Worm (Caenorhabditis elegans) whole organism, L4/young adult: Measurements from ENCODE around the gene F35A5.8.

Experiments used
- W03F9.2 ChIP-seq: fragments of 150-350 bp; optimal IDR thresholded peaks from 2 replicates; lab custom pipeline; 2014; ENCODE audit warnings: missing biosample characterization, missing genetic modification characterization
- dao-5 ChIP-seq: sonication (generic microtip); optimal IDR thresholded peaks from 2 replicates; lab custom pipeline; 2016; ENCODE audit warnings: missing genotype, missing genetic modification characterization, moderate library complexity, missing compliant biosample characterization
- him-1 ChIP-seq: sonication (generic microtip); optimal IDR thresholded peaks from 2 replicates; lab custom pipeline; 2016; ENCODE audit warnings: missing genotype, missing genetic modification reagents, missing genetic modification characterization, missing compliant biosample characterization

Gene F35A5.8

DNA sequence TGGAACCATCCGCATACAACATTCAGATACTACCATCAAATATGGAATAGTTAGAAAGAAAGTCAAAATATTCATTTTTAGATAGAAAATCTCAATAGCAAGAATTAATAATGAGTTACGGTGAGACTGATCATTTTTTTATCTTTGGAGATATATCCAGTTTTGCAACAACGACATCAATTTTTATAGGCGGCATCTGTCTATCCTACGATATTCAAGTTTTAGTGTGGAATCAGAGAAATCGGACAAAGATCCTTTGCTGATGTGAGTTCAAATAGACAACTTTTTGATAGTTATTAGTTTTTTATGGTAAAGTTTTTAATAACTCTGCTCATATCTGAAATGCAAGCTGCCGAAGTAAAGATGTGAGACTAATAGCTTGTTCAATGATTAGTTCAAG is 36.7 kb downstream of the F35A5.8 start, which contains the start of gene F47B7.4:
TSS of gene F47B7.4 (minus strand) at position 101 of the 400 bp plus-strand sequence.
- TF ChIP-seq dao-5 (tag; lab: Kevin White, UChicago) (no peak), W03F9.2 (tag; lab: Kevin White, UChicago) (no peak), him-1 (tag; lab: Kevin White, UChicago) (no peak)

DNA sequence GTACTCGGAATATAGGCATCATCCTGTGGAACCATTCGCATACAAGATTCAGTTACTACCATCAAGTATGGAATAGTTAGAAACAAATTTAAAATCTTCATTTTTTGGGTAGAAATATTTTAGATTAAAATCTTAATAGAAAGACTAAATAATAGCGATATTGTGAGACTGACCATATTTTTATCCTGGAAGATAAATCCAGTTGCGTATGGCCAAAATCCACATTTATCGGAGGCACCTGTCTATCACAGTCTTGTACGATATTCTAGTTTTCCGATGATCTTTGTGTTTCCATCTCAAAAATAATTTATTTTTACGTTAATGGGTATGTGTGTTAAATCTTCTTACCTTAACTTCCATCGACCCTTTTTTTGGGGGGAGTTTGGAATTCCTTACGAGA is 39.0 kb downstream of the F35A5.8 start, which contains the start of gene F47B7.3:
TSS of gene F47B7.3 (minus strand) at position 101 of the 400 bp plus-strand sequence.
- TF ChIP-seq him-1 (tag; lab: Kevin White, UChicago) (no peak), W03F9.2 (tag; lab: Kevin White, UChicago) (no peak)

DNA sequence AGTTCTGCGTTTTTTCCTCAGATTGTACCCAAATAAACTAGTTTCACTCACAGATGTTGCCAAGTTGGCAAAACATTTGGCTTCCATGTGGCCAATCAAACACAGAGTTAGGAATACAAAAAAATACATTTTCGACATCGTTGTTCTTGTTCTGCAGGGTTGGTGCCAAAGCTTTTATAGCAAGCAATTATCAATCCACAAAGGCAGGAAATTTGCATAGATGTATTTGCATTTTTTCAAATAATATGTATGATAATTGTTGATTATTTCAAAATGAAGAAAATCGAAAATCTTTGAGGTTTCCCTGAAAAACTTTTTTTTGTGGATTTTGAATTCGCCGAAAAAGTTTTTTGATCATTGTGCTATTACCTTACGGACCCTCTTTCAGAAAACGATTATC is 40.9 kb downstream of the F35A5.8 start, which contains the start of gene T14G12.11:
TSS of gene T14G12.11 (minus strand) at position 138 of the 400 bp plus-strand sequence.
- TF ChIP-seq W03F9.2 (tag; lab: Kevin White, UChicago): no peak
- TF ChIP-seq dao-5 (tag; lab: Kevin White, UChicago): no peak
- no peak for TF ChIP-seq him-1 (tag; lab: Kevin White, UChicago)

DNA sequence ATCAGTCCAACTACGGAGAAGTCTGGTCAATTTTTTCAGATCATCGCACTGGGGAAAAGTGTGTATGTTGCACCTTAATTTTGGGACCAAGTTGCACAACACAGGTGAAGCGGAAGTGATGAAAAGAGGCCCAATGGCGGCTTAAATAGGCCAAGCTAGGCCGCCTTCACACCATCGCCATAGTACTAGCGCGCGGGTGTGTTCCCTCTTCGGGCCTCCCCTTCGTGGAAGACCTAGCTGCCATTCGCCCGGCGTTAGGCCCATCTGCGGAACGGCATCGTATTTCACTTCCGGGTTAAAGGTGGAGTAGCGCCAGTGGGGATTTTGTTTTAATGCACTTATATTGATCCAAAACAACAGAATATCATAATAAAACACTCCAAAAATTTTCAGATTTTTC is 43.4 kb downstream of the F35A5.8 start:
- TF ChIP-seq dao-5 (tag; lab: Kevin White, UChicago) (no peak), W03F9.2 (tag; lab: Kevin White, UChicago) (no peak), him-1 (tag; lab: Kevin White, UChicago) (no peak)

DNA sequence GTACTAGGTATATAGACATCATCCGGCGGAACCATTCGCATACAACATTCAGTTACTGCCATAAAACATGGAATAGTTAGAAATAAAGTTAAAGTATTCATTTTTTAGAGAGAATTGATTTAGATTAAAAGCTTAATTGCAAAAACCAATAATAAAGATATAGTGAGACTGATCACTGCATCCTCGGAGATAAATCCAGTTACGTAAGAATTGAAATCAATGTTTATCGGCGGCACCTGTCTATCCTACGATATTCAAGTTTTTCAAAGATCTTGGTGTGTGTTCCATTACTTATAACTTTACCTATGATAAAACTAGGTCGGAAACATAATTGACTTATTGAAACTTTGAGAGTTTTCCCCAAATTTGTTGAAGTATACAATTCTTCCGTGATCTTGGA is 43.9 kb downstream of the F35A5.8 start, which contains the start of gene T14G12.6:
TSS of gene T14G12.6 (minus strand) at position 101 of the 400 bp plus-strand sequence.
- TF ChIP-seq W03F9.2 (tag; lab: Kevin White, UChicago): no peak
- no peak for TF ChIP-seq him-1 (tag; lab: Kevin White, UChicago)
- no peak for TF ChIP-seq dao-5 (tag; lab: Kevin White, UChicago)

DNA sequence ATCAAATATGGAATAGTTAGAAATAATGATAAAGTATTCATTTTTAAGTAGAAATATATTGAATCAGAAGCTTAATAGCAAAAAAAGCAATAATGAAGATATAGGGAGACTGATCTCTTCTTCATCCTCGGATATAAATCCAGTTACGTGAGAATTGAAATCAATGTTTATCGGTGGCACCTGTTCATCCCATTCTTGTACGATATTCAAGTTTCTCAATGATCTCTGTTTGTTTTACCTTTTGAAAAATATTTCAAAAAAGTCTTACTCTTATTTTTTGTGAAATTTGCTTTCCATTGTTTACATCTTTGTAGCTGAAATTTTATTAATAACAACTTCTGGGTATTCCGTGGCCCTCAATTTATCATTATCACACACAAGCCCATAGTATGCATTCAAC is 44.9 kb downstream of the F35A5.8 start, which contains the start of gene T14G12.12:
TSS of gene T14G12.12 (minus strand) at position 101 of the 400 bp plus-strand sequence.
- TF ChIP-seq him-1 (tag; lab: Kevin White, UChicago) (no peak), dao-5 (tag; lab: Kevin White, UChicago) (no peak), W03F9.2 (tag; lab: Kevin White, UChicago) (no peak)

DNA sequence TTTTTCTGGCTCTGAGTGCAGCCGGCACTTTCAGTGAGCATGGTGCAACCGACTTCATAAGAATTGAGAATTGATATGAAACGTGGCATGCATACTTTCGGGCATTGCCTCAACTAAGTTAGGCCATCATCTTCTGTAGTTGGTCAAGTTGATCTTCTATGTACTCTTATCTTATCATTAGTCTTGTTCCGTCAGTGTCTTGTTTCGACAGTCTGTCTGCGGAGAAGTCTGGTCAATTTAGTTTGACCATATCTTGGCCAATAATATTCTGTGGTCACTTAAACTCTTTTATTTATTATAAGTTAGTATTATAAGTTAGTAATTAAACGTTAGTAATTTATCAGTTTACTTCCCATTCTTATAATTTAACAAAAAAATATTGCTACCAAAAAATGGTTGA is 47.0 kb downstream of the F35A5.8 start:
- no peak for TF ChIP-seq dao-5 (tag; lab: Kevin White, UChicago)
- no peak for TF ChIP-seq W03F9.2 (tag; lab: Kevin White, UChicago)
- no peak for TF ChIP-seq him-1 (tag; lab: Kevin White, UChicago)

DNA sequence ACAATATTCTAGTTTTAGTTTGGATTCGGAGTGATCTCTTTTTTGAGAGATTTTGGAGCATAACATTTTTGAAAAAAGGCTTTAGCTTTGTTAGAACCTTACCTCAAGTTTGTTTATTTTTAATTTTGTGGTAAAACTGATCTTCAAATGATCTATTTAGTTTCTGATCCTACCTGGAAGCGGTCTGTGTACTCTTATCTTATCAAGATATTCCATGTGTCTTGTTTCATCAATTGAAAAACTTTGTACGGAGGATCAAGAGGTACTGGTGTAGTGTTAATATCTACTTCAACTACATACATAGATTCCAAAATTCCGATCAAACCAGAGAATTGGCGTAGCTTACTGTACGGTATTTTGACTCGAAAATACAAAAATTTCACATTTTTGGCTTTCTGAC is 47.5 kb downstream of the F35A5.8 start:
- TF ChIP-seq W03F9.2 (tag; lab: Kevin White, UChicago): no peak
- TF ChIP-seq dao-5 (tag; lab: Kevin White, UChicago): no peak
- no peak for TF ChIP-seq him-1 (tag; lab: Kevin White, UChicago)

DNA sequence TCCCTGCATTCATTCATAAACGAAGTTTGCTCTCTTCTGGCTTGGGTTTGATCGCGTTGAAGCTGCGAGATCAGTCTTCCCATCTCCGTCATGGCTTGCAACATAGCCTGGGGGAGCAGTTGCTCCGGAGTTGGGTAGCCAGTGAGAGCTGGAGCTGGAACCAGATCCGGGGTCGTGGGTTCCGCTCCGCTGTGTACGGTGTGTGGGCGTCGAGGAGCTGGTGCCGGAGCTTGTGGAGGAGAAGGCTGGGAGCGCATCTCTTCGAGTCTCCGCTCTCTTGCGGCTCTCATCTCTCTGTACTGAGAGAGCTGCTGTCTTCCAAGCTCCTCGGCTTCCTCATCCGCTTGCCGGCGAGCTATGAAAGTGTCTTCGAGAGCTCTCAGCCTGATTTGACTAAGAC is 50.8 kb downstream of the F35A5.8 start:
- TF ChIP-seq him-1 (tag; lab: Kevin White, UChicago) (no peak), W03F9.2 (tag; lab: Kevin White, UChicago) (no peak), dao-5 (tag; lab: Kevin White, UChicago) (no peak)

DNA sequence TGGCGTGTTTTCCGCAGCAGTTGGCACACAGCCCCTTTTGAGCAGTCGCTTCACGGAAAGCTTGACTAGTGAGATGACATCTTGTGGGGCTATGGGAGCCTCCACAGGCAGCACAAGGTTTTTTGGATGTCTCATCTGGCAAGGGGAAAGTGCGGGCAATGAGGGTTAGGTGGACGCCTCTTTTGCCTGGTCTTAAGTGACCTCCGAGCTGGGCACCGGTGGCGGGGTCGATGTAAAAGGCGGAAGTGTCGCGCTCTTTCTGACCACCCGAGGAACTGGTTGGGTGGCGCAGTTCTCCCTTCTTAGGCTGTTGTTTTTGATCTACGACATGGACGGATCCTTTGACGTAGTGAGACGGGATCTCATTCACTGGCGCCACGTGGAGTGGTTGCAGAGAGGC is 51.9 kb downstream of the F35A5.8 start:
- TF ChIP-seq dao-5 (tag; lab: Kevin White, UChicago) (no peak), him-1 (tag; lab: Kevin White, UChicago) (no peak), W03F9.2 (tag; lab: Kevin White, UChicago) (no peak)
